Worm (Caenorhabditis elegans) whole organism, L2 larva: ENCODE data around the gene H01M10.1.

Experiments
- C34F6.9 ChIP-seq: fragments of 150-350 bp; optimal IDR thresholded peaks from 2 replicates; lab custom pipeline; 2014; ENCODE audit warnings: missing biosample characterization, missing genetic modification characterization
- F13H6.1 ChIP-seq: sonication (generic microtip); optimal IDR thresholded peaks from 2 replicates; lab custom pipeline; 2016; ENCODE audit warnings: missing genetic modification characterization, missing compliant biosample characterization
- R02D3.7 ChIP-seq: fragments of 150-350 bp; optimal IDR thresholded peaks from 2 replicates; lab custom pipeline; 2014; ENCODE audit warnings: missing biosample characterization, missing genetic modification characterization
- Y55F3AM.14 ChIP-seq: fragments of 200-800 bp; sonication (Bioruptor generic); optimal IDR thresholded peaks from 2 replicates; lab custom pipeline; 2018; ENCODE audit warnings: mild to moderate bottlenecking, missing genetic modification characterization, missing compliant biosample characterization
- ZK546.5 ChIP-seq: sonication (generic microtip); optimal IDR thresholded peaks from 2 replicates; lab custom pipeline; 2017; ENCODE audit warnings: missing biosample characterization, missing genetic modification characterization
- alr-1 ChIP-seq: fragments of 150-350 bp; optimal IDR thresholded peaks from 2 replicates; lab custom pipeline; 2014; ENCODE audit warnings: missing biosample characterization, missing genetic modification characterization
- aly-2 ChIP-seq: fragments of 150-350 bp; optimal IDR thresholded peaks from 2 replicates; lab custom pipeline; 2014; ENCODE audit warnings: missing biosample characterization, missing genetic modification characterization
- ama-1 ChIP-seq: fragments of 150-350 bp; optimal IDR thresholded peaks from 2 replicates; lab custom pipeline; 2018; ENCODE audit warnings: inconsistent platforms
- blmp-1 ChIP-seq: sonication (generic microtip); optimal IDR thresholded peaks from 2 replicates; lab custom pipeline; 2017; ENCODE audit warnings: missing genetic modification characterization, mild to moderate bottlenecking, missing compliant biosample characterization, antibody characterized with exemption, moderate library complexity; ENCODE audit not compliant: insufficient read depth
- ceh-16 ChIP-seq: fragments of 150-350 bp; optimal IDR thresholded peaks from 2 replicates; lab custom pipeline; 2014; ENCODE audit warnings: missing biosample characterization, missing genetic modification characterization
- ceh-82 ChIP-seq: fragments of 150-350 bp; optimal IDR thresholded peaks from 2 replicates; lab custom pipeline; 2014; ENCODE audit warnings: missing biosample characterization, missing genetic modification characterization
- crh-2 ChIP-seq: sonication (generic microtip); optimal IDR thresholded peaks from 2 replicates; lab custom pipeline; 2017; ENCODE audit warnings: missing biosample characterization, missing genetic modification characterization
- dmd-4 ChIP-seq: sonication (generic microtip); optimal IDR thresholded peaks from 2 replicates; lab custom pipeline; 2017; ENCODE audit warnings: missing biosample characterization, missing genetic modification characterization
- egl-27 ChIP-seq: sonication (generic microtip); optimal IDR thresholded peaks from 3 replicates; lab custom pipeline; 2017; ENCODE audit warnings: missing biosample characterization, missing genetic modification reagents, missing genetic modification characterization
- elt-1 ChIP-seq: fragments of 150-350 bp; optimal IDR thresholded peaks from 2 replicates; lab custom pipeline; 2014; ENCODE audit warnings: missing biosample characterization, missing genetic modification characterization
- elt-3 ChIP-seq: sonication (generic microtip); optimal IDR thresholded peaks from 2 replicates; lab custom pipeline; 2017; ENCODE audit warnings: missing biosample characterization, missing genetic modification characterization
- fos-1 ChIP-seq: fragments of 150-350 bp; optimal IDR thresholded peaks from 2 replicates; lab custom pipeline; 2014; ENCODE audit warnings: missing biosample characterization, missing genetic modification characterization
- gmeb-1 ChIP-seq: fragments of 150-350 bp; optimal IDR thresholded peaks from 2 replicates; lab custom pipeline; 2014; ENCODE audit warnings: missing biosample characterization, missing genetic modification characterization
- lin-11 ChIP-seq: fragments of 150-350 bp; sonication (generic microtip); optimal IDR thresholded peaks from 2 replicates; lab custom pipeline; 2014; ENCODE audit warnings: missing biosample characterization, missing genetic modification characterization, inconsistent platforms, mixed read lengths
- lin-13 ChIP-seq: fragments of 150-350 bp; optimal IDR thresholded peaks from 2 replicates; lab custom pipeline; 2014; ENCODE audit warnings: missing biosample characterization, missing genetic modification reagents, missing genetic modification characterization
- lin-39 ChIP-seq: fragments of 150-350 bp; optimal IDR thresholded peaks from 2 replicates; lab custom pipeline; 2014; ENCODE audit warnings: missing biosample characterization, missing genetic modification reagents, missing genetic modification characterization
- lsy-2 ChIP-seq, 2 experiments: fragments of 150-350 bp in 1 of 2; sonication (generic microtip) in 1 of 2; optimal IDR thresholded peaks; 2 replicates each; lab custom pipeline; 2014 to 2017; ENCODE audit warnings: missing biosample characterization in 2 of 2, missing genetic modification characterization in 2 of 2
- mab-5 ChIP-seq: fragments of 150-350 bp; optimal IDR thresholded peaks from 2 replicates; lab custom pipeline; 2014; ENCODE audit warnings: missing biosample characterization, missing genetic modification characterization
- mbf-1 ChIP-seq: sonication (generic microtip); optimal IDR thresholded peaks from 2 replicates; lab custom pipeline; 2017; ENCODE audit warnings: missing biosample characterization, missing genetic modification characterization
- mdl-1 ChIP-seq, 2 experiments: fragments of 150-350 bp in 1 of 2; sonication (generic microtip) in 1 of 2; optimal IDR thresholded peaks; 2 replicates each; lab custom pipeline; 2017; ENCODE audit warnings: missing biosample characterization in 2 of 2, missing genetic modification characterization in 2 of 2
- nhr-10 ChIP-seq: sonication (generic microtip); optimal IDR thresholded peaks from 2 replicates; lab custom pipeline; 2017; ENCODE audit warnings: missing biosample characterization, missing genetic modification characterization
- nhr-11 ChIP-seq: fragments of 150-350 bp; optimal IDR thresholded peaks from 2 replicates; lab custom pipeline; 2014; ENCODE audit warnings: missing biosample characterization, missing genetic modification characterization
- nhr-12 ChIP-seq: fragments of 150-350 bp; optimal IDR thresholded peaks from 2 replicates; lab custom pipeline; 2014; ENCODE audit warnings: missing biosample characterization, missing genetic modification characterization
- nhr-129 ChIP-seq: fragments of 150-350 bp; optimal IDR thresholded peaks from 2 replicates; lab custom pipeline; 2014; ENCODE audit warnings: missing biosample characterization, missing genetic modification characterization
- nhr-21 ChIP-seq: fragments of 150-350 bp; optimal IDR thresholded peaks from 2 replicates; lab custom pipeline; 2014; ENCODE audit warnings: missing biosample characterization, missing genetic modification characterization
- nhr-23 ChIP-seq: fragments of 150-350 bp; optimal IDR thresholded peaks from 2 replicates; lab custom pipeline; 2014; ENCODE audit warnings: missing biosample characterization, missing genetic modification reagents, missing genetic modification characterization
- nhr-237 ChIP-seq: fragments of 150-350 bp; optimal IDR thresholded peaks from 2 replicates; lab custom pipeline; 2014; ENCODE audit warnings: missing biosample characterization, missing genetic modification characterization
- nhr-25 ChIP-seq: fragments of 150-350 bp; sonication (generic microtip); optimal IDR thresholded peaks from 3 replicates; lab custom pipeline; 2014; ENCODE audit warnings: missing biosample characterization, missing genetic modification characterization
- nhr-6 ChIP-seq: fragments of 150-350 bp; optimal IDR thresholded peaks from 2 replicates; lab custom pipeline; 2014; ENCODE audit warnings: missing biosample characterization, missing genetic modification characterization
- nhr-77 ChIP-seq: fragments of 150-350 bp; optimal IDR thresholded peaks from 2 replicates; lab custom pipeline; 2014; ENCODE audit warnings: missing biosample characterization, missing genetic modification characterization
- peb-1 ChIP-seq: fragments of 150-350 bp; optimal IDR thresholded peaks from 2 replicates; lab custom pipeline; 2014; ENCODE audit warnings: missing biosample characterization, missing genetic modification characterization
- sem-4 ChIP-seq: fragments of 150-350 bp; optimal IDR thresholded peaks from 2 replicates; lab custom pipeline; 2014; ENCODE audit warnings: missing biosample characterization, missing genetic modification reagents, missing genetic modification characterization
- skn-1 ChIP-seq: sonication (generic microtip); optimal IDR thresholded peaks from 2 replicates; lab custom pipeline; 2017; ENCODE audit warnings: missing biosample characterization, missing genetic modification characterization
- sma-3 ChIP-seq: sonication (generic microtip); optimal IDR thresholded peaks from 2 replicates; lab custom pipeline; 2016; ENCODE audit warnings: missing genetic modification reagents, missing genetic modification characterization, missing compliant biosample characterization
- sma-9 ChIP-seq, 2 experiments: fragments of 150-350 bp in 1 of 2; sonication (generic microtip) in 1 of 2; optimal IDR thresholded peaks; 2 replicates each; lab custom pipeline; 2014 to 2016; ENCODE audit warnings: missing genetic modification characterization in 2 of 2, mild to moderate bottlenecking in 1 of 2, missing biosample characterization in 1 of 2, missing compliant biosample characterization in 1 of 2, missing genetic modification reagents in 1 of 2, moderate library complexity in 1 of 2
- snpc-4 ChIP-seq: fragments of 150-350 bp; optimal IDR thresholded peaks from 2 replicates; lab custom pipeline; 2014; ENCODE audit warnings: missing biosample characterization, missing genetic modification characterization
- unc-39 ChIP-seq: fragments of 150-350 bp; optimal IDR thresholded peaks from 2 replicates; lab custom pipeline; 2014; ENCODE audit warnings: missing biosample characterization, missing genetic modification characterization
- unc-55 ChIP-seq: fragments of 150-350 bp; sonication (generic microtip); optimal IDR thresholded peaks from 3 replicates; lab custom pipeline; 2014; ENCODE audit warnings: missing biosample characterization, missing genetic modification reagents, missing genetic modification characterization
- unc-62 ChIP-seq: fragments of 150-350 bp; optimal IDR thresholded peaks from 2 replicates; lab custom pipeline; 2014; ENCODE audit warnings: missing biosample characterization, missing genetic modification reagents, missing genetic modification characterization
- zag-1 ChIP-seq: fragments of 150-350 bp; optimal IDR thresholded peaks from 2 replicates; lab custom pipeline; 2014; ENCODE audit warnings: missing biosample characterization, missing genetic modification characterization
- ztf-1 ChIP-seq: fragments of 200-800 bp; sonication (Bioruptor generic); conservative IDR thresholded peaks from 2 replicates; pipeline ENCODE4 v1.3.6; 2022; ENCODE audit warnings: missing genetic modification characterization, missing compliant biosample characterization
- ztf-11 ChIP-seq: sonication (generic microtip); optimal IDR thresholded peaks from 2 replicates; lab custom pipeline; 2017; ENCODE audit warnings: missing biosample characterization, missing genetic modification characterization
- ztf-4 ChIP-seq: fragments of 150-350 bp; optimal IDR thresholded peaks from 2 replicates; lab custom pipeline; 2014; ENCODE audit warnings: missing biosample characterization, missing genetic modification characterization

H01M10.1 gene

DNA sequence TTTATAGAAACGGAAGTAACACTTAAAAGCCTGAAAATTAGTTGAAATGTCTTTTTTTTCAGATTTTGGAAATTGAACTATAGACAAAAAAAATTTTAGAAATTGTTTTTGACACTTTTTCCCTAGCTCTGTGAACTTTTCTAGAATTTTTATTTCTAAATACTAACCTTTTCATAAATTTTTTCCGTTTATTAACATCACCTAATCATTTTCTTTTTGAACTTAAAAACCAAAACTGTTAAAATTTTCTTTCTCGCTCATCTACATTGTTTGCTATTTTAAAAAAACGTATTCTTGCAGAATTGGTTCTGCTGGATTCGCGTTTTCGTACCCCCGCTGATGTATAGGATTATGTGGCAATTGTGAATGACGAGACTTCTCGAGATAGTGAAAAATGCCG, 13.3 kb upstream of the H01M10.1 start, which contains the start of the genes nhr-40 and T03G6.7:
TSS of gene nhr-40 (plus strand) at position 301 of the 400 bp plus-strand sequence.
TSS of gene T03G6.7 (plus strand) at position 337 of the 400 bp plus-strand sequence.
- TF ChIP-seq fos-1 (no peak), sma-3 (GFP tag; lab: Kevin White, UChicago) (no peak), ceh-82 (tag; lab: Kevin White, UChicago) (no peak), R02D3.7 (tag; lab: Kevin White, UChicago) (no peak)

DNA sequence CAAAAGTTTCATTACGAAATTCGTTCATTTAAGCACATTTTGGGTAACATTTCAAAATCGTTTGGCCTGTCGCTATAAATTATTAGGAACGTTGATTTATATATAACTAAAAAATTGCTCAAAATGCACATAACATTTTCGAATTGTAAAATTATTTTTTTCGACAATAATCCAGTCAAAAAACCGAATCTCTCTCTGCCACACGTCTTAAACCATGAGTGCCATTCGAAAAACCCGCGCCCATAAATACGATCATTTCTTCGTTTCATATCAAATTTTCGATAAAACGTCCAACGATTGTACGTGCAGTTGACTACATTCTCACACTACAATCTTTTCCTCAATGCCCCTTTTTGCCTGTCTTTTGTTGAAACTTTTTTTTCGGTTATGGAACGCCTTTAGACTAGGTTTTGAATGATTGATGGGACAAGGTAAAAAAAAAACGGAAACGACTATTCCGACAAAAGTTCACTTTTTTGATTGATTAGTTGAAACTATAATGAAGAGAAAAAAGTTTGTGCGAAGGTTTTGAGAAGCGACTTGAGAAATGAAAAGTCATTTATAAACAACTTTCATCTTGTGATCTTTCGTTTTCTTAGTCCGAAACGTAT, 12.4 kb upstream of the H01M10.1 start:
- TF ChIP-seq unc-62 (no peak), ceh-16 (no peak), crh-2 (peak; percentile 28), ama-1 (lab: Kevin White, UChicago) (peak; percentile 70), nhr-129 (tag; lab: Kevin White, UChicago) (peak; percentile 27), nhr-12 (no peak), sma-9 (GFP tag; optimal IDR thresholded peaks at IDR 0.05; lab: Kevin White, UChicago) (peak; percentile 23), sma-9 (tag; optimal IDR thresholded peaks at IDR 0.05; lab: Kevin White, UChicago) (no peak), lin-11 (tag; lab: Kevin White, UChicago) (no peak), zag-1 (tag; lab: Kevin White, UChicago) (no peak)

ce11 chrX:2591586-2592000, 11.2 kb upstream of the H01M10.1 start:
- TF ChIP-seq nhr-77 (tag; lab: Kevin White, UChicago) (no peak), fos-1 (peak; percentile 8), skn-1 (no peak), ztf-11 (tag; lab: Kevin White, UChicago) (no peak), ztf-4 (tag; lab: Kevin White, UChicago) (no peak), nhr-12 (no peak), unc-62 (no peak), crh-2 (no peak), lsy-2 (tag; optimal IDR thresholded peaks at IDR 0.05; lab: Kevin White, UChicago) (peak in 1 of 2 experiments; percentile 51), F13H6.1 (tag; lab: Kevin White, UChicago) (peak; percentile 93), blmp-1 (tag; lab: Kevin White, UChicago) (peak; percentile 90), nhr-11 (no peak), egl-27 (tag; lab: Kevin White, UChicago) (peak; percentile 18), mdl-1 (tag; optimal IDR thresholded peaks at IDR 0.05; lab: Kevin White, UChicago) (no peak), lin-13 (GFP tag; lab: Kevin White, UChicago) (no peak), ztf-1 (GFP tag; lab: Robert Waterston, UW) (no peak), peb-1 (tag; lab: Kevin White, UChicago) (no peak), nhr-23 (tag; lab: Kevin White, UChicago) (no peak), elt-3 (no peak), C34F6.9 (tag; lab: Kevin White, UChicago) (peak; percentile 3), unc-39 (tag; lab: Kevin White, UChicago) (no peak), elt-1 (tag; lab: Kevin White, UChicago) (no peak), gmeb-1 (tag; lab: Kevin White, UChicago) (no peak), R02D3.7 (tag; lab: Kevin White, UChicago) (no peak), nhr-6 (tag; lab: Kevin White, UChicago) (peak; percentile 37), nhr-10 (tag; lab: Kevin White, UChicago) (no peak), Y55F3AM.14 (GFP tag; lab: Kevin White, UChicago) (no peak), mbf-1 (tag; lab: Kevin White, UChicago) (no peak), aly-2 (tag; lab: Kevin White, UChicago) (no peak), sma-3 (GFP tag; lab: Kevin White, UChicago) (peak; percentile 65), mab-5 (tag; lab: Kevin White, UChicago) (no peak), zag-1 (tag; lab: Kevin White, UChicago) (no peak), nhr-237 (tag; lab: Kevin White, UChicago) (no peak), ceh-16 (peak; percentile 82), snpc-4 (peak; percentile 23), nhr-129 (tag; lab: Kevin White, UChicago) (peak; percentile 61), unc-55 (GFP tag; lab: Kevin White, UChicago) (no peak), lin-39 (tag; lab: Kevin White, UChicago) (no peak), nhr-21 (tag; lab: Kevin White, UChicago) (peak; percentile 43), lin-11 (tag; lab: Kevin White, UChicago) (no peak), ZK546.5 (tag; lab: Kevin White, UChicago) (no peak), alr-1 (tag; lab: Kevin White, UChicago) (no peak), sem-4 (tag; lab: Kevin White, UChicago) (no peak), ama-1 (lab: Kevin White, UChicago) (no peak), sma-9 (GFP tag; optimal IDR thresholded peaks at IDR 0.05; lab: Kevin White, UChicago) (peak; percentile 84), sma-9 (tag; optimal IDR thresholded peaks at IDR 0.05; lab: Kevin White, UChicago) (no peak), nhr-25 (peak; percentile 88), dmd-4 (tag; lab: Kevin White, UChicago) (no peak), ceh-82 (tag; lab: Kevin White, UChicago) (no peak)
- TF ChIP-seq, all 48 proteins: peak for 14
